Fruit fly (Drosophila melanogaster) whole organism, embryonic: ENCODE results near the gene CG6733.

ENCODE experiments used
- B-H2 ChIP-seq: fragments of 200-800 bp; sonication (Bioruptor generic); optimal IDR thresholded peaks from 2 replicates; lab custom pipeline; 2018; ENCODE audit warnings: missing biosample characterization, mild to moderate bottlenecking, missing genetic modification characterization
- BtbVII ChIP-seq: fragments of 200-800 bp; sonication (Bioruptor generic); optimal IDR thresholded peaks from 3 replicates; lab custom pipeline; 2017; ENCODE audit warnings: missing biosample characterization, mild to moderate bottlenecking, missing genetic modification characterization
- CG10366 ChIP-seq: fragments of 200-800 bp; sonication (Bioruptor generic); IDR thresholded peaks from 2 replicates; pipeline ENCODE4 v1.3.6; 2022; ENCODE audit warnings: missing biosample characterization, missing genetic modification characterization
- CG10462 ChIP-seq: fragments of 200-800 bp; sonication (Bioruptor generic); optimal IDR thresholded peaks from 2 replicates; lab custom pipeline; 2016; ENCODE audit warnings: missing biosample characterization, missing genetic modification characterization
- CG11456 ChIP-seq: fragments of 200-800 bp; sonication (Bioruptor generic); IDR thresholded peaks from 3 replicates; pipeline ENCODE4 v1.3.6; 2022; ENCODE audit warnings: missing biosample characterization, missing genetic modification characterization
- CG13123 ChIP-seq: fragments of 200-800 bp; sonication (Bioruptor generic); optimal IDR thresholded peaks from 2 replicates; lab custom pipeline; 2016; ENCODE audit warnings: missing biosample characterization, missing genetic modification characterization
- CG15696 ChIP-seq: fragments of 200-800 bp; sonication (Bioruptor generic); optimal IDR thresholded peaks from 2 replicates; lab custom pipeline; 2019; ENCODE audit warnings: missing biosample characterization, mild to moderate bottlenecking, missing genetic modification characterization, moderate library complexity
- CG34422 ChIP-seq: fragments of 200-800 bp; sonication (Bioruptor generic); IDR thresholded peaks from 3 replicates; pipeline ENCODE4 v1.3.6; 2022; ENCODE audit warnings: missing biosample characterization, missing genetic modification characterization
- CG4404 ChIP-seq: fragments of 200-800 bp; sonication (Bioruptor generic); IDR thresholded peaks from 2 replicates; pipeline ENCODE4 v1.3.6; 2022; ENCODE audit warnings: missing biosample characterization, missing genetic modification characterization
- Camta ChIP-seq: fragments of 200-800 bp; sonication (Bioruptor generic); optimal IDR thresholded peaks from 2 replicates; lab custom pipeline; 2016; ENCODE audit warnings: missing biosample characterization, missing genetic modification characterization
- HLH54F ChIP-seq: fragments of 200-800 bp; sonication (Bioruptor generic); optimal IDR thresholded peaks from 3 replicates; lab custom pipeline; 2016; ENCODE audit warnings: missing biosample characterization, missing genetic modification characterization
- Neu2 ChIP-seq: fragments of 200-800 bp; sonication (Bioruptor generic); optimal IDR thresholded peaks from 3 replicates; lab custom pipeline; 2016; ENCODE audit warnings: missing biosample characterization, missing genetic modification characterization, borderline replicate concordance

DNA sequence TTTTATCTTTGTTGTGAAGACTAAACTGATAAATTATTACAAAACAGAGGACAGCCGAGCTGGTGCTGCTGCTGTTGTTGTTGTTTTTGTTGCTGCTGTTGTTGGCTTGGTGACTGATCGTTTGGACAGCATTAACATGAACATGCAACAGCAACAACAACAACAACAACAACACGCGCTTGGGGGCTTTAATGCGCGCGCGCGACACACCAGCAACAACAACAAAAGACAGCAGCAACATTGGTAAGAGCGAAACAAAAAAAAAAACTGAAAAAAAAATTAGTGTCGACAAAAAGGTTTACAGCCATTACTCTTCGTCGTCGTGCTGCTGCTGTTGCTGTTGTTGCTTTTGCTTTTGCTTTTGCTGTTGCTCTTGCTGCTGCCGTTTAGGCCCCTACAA is 33.4 kb downstream of the CG6733 start:
- TF ChIP-seq CG34422 (GFP tag; lab: Robert Waterston, UW) (no peak), CG13123 (GFP tag; lab: Kevin White, UChicago) (no peak), CG11456 (GFP tag; lab: Robert Waterston, UW) (no peak), Camta (GFP tag; lab: Kevin White, UChicago) (no peak), CG15696 (tag; lab: Kevin White, UChicago) (no peak), HLH54F (GFP tag; lab: Kevin White, UChicago) (no peak), BtbVII (GFP tag; lab: Kevin White, UChicago) (no peak), CG10366 (GFP tag; lab: Robert Waterston, UW) (no peak), CG4404 (GFP tag; lab: Robert Waterston, UW) (no peak), Neu2 (GFP tag; lab: Kevin White, UChicago) (no peak), CG10462 (GFP tag; lab: Kevin White, UChicago) (no peak), B-H2 (GFP tag; lab: Kevin White, UChicago) (no peak)
